Worm (Caenorhabditis elegans): ENCODE measurements around the gene K10H10.13.

- TF ChIP-seq ceh-83 (GFP tag; optimal IDR thresholded peaks at IDR 0.05), result no peak
- no peak for TF ChIP-seq lsy-2 (tag; optimal IDR thresholded peaks at IDR 0.05)
These were observed 29.5 kb upstream of the K10H10.13 start for ce11 chrII:14540551-14540950.
